Worm (Caenorhabditis elegans) whole organism, early embryonic: ENCODE data around the gene T13C5.9.

Source experiments
- B0310.2 ChIP-seq: sonication (generic microtip); optimal IDR thresholded peaks from 2 replicates; lab custom pipeline; 2016; ENCODE audit warnings: mild to moderate bottlenecking, missing genetic modification characterization, missing compliant biosample characterization
- ama-1 ChIP-seq: fragments of 150-350 bp; optimal IDR thresholded peaks from 2 replicates; lab custom pipeline; 2014
- hmbx-1 ChIP-seq: sonication (generic microtip); optimal IDR thresholded peaks from 2 replicates; lab custom pipeline; 2016; ENCODE audit warnings: mild to moderate bottlenecking, missing genetic modification characterization, missing compliant biosample characterization
- scrt-1 ChIP-seq: fragments of 200-800 bp; sonication (Bioruptor generic); IDR thresholded peaks from 2 replicates; pipeline ENCODE4 v1.3.6; 2022; ENCODE audit warnings: missing genetic modification characterization, missing compliant biosample characterization
- tbx-11 ChIP-seq: fragments of 200-800 bp; sonication (Bioruptor generic); IDR thresholded peaks from 2 replicates; pipeline ENCODE4 v1.3.6; 2022; ENCODE audit warnings: missing genetic modification characterization, missing compliant biosample characterization

ce11 chrX:6157411-6157916 is 32.6 kb upstream of the T13C5.9 start:
- TF ChIP-seq ama-1 (no peak), scrt-1 (GFP tag; lab: Robert Waterston, UW) (no peak), B0310.2 (no peak), hmbx-1 (tag; lab: Kevin White, UChicago) (no peak), tbx-11 (no peak)
